Fruit fly (Drosophila melanogaster) whole organism, embryonic: ENCODE results near the gene pcm.

Experiments used
- BEAF-32 ChIP-seq: fragments of 200-800 bp; sonication (Bioruptor generic); optimal IDR thresholded peaks from 3 replicates; lab custom pipeline; 2017; ENCODE audit warnings: missing biosample characterization, missing genetic modification characterization, mild to moderate bottlenecking, moderate library complexity, missing genetic modification reagents
- CG10321 ChIP-seq: fragments of 200-800 bp; sonication (Bioruptor generic); IDR thresholded peaks from 2 replicates; pipeline ENCODE4 v1.3.6; 2022; ENCODE audit warnings: missing biosample characterization, missing genetic modification characterization
- CG11504 ChIP-seq: fragments of 200-800 bp; sonication (Bioruptor generic); optimal IDR thresholded peaks from 3 replicates; lab custom pipeline; 2019; ENCODE audit warnings: missing biosample characterization, mild to moderate bottlenecking, missing genetic modification characterization, moderate library complexity
- CG12155 ChIP-seq: fragments of 200-800 bp; sonication (Bioruptor generic); optimal IDR thresholded peaks from 3 replicates; lab custom pipeline; 2016; ENCODE audit warnings: missing biosample characterization, missing genetic modification characterization
- CG12744 ChIP-seq: fragments of 200-800 bp; sonication (Bioruptor generic); optimal IDR thresholded peaks from 2 replicates; lab custom pipeline; 2016; ENCODE audit warnings: missing biosample characterization, missing genetic modification characterization
- CG14014 ChIP-seq: fragments of 200-800 bp; sonication (Bioruptor generic); IDR thresholded peaks from 2 replicates; pipeline ENCODE4 v1.3.6; 2022; ENCODE audit warnings: missing biosample characterization, missing genetic modification characterization
- CG14441 ChIP-seq: fragments of 200-800 bp; sonication (Bioruptor generic); IDR thresholded peaks from 2 replicates; pipeline ENCODE4 v1.3.6; 2022; ENCODE audit warnings: missing biosample characterization, missing genetic modification characterization
- CG15479 ChIP-seq: fragments of 200-800 bp; sonication (Bioruptor generic); optimal IDR thresholded peaks from 3 replicates; lab custom pipeline; 2019; ENCODE audit warnings: missing biosample characterization, mild to moderate bottlenecking, missing genetic modification characterization, moderate library complexity
- CG1792 ChIP-seq: fragments of 200-800 bp; sonication (Bioruptor generic); optimal IDR thresholded peaks from 2 replicates; lab custom pipeline; 2016; ENCODE audit warnings: missing biosample characterization, missing genetic modification characterization
- CG18764 ChIP-seq: fragments of 200-800 bp; sonication (Bioruptor generic); optimal IDR thresholded peaks from 3 replicates; lab custom pipeline; 2016; ENCODE audit warnings: missing biosample characterization, missing genetic modification characterization
- CG2202 ChIP-seq: fragments of 200-800 bp; sonication (Bioruptor generic); optimal IDR thresholded peaks from 2 replicates; lab custom pipeline; 2018; ENCODE audit warnings: missing biosample characterization, mild to moderate bottlenecking, missing genetic modification characterization
- CG31441 ChIP-seq: fragments of 200-800 bp; sonication (Bioruptor generic); IDR thresholded peaks from 2 replicates; pipeline ENCODE4 v1.3.6; 2022; ENCODE audit warnings: missing biosample characterization, missing genetic modification characterization
- CG3726 ChIP-seq: fragments of 200-800 bp; sonication (Bioruptor generic); IDR thresholded peaks from 3 replicates; pipeline ENCODE4, ENCODE4 v1.3.6; 2022; ENCODE audit warnings: missing biosample characterization, missing genetic modification characterization
- CG42726 ChIP-seq: fragments of 200-800 bp; sonication (Bioruptor generic); IDR thresholded peaks from 2 replicates; pipeline ENCODE4 v1.3.6; 2022; ENCODE audit warnings: missing biosample characterization, missing genetic modification characterization; ENCODE audit not compliant: partially characterized antibody
- CG4282 ChIP-seq: fragments of 200-800 bp; sonication (Bioruptor generic); optimal IDR thresholded peaks from 2 replicates; lab custom pipeline; 2016; ENCODE audit warnings: missing biosample characterization, missing genetic modification characterization
- CG6813 ChIP-seq: fragments of 200-800 bp; sonication (Bioruptor generic); optimal IDR thresholded peaks from 2 replicates; lab custom pipeline; 2017; ENCODE audit warnings: missing biosample characterization, missing genetic modification characterization, mild to moderate bottlenecking, moderate library complexity, missing genetic modification reagents
- CG6854 ChIP-seq: fragments of 200-800 bp; sonication (Bioruptor generic); optimal IDR thresholded peaks from 3 replicates; lab custom pipeline; 2017; ENCODE audit warnings: missing biosample characterization, mild to moderate bottlenecking, missing genetic modification characterization
- CG7928 ChIP-seq: fragments of 200-800 bp; sonication (Bioruptor generic); optimal IDR thresholded peaks from 2 replicates; lab custom pipeline; 2017; ENCODE audit warnings: missing biosample characterization, mild to moderate bottlenecking, missing genetic modification characterization
- CG8290 ChIP-seq, 3 experiments: fragments of 200-800 bp; sonication (Bioruptor generic); optimal IDR thresholded peaks; 2 replicates each; lab custom pipeline; 2016 to 2019; ENCODE audit warnings: missing biosample characterization in 3 of 3, missing genetic modification characterization in 3 of 3, mild to moderate bottlenecking in 2 of 3, moderate library complexity in 1 of 3
- CoRest ChIP-seq: fragments of 200-800 bp; sonication (Bioruptor generic); optimal IDR thresholded peaks from 3 replicates; lab custom pipeline; 2018; ENCODE audit warnings: missing biosample characterization, mild to moderate bottlenecking, missing genetic modification characterization, moderate library complexity
- Eip74EF ChIP-seq, 2 experiments: fragments of 200-800 bp in 1 of 2; fragments of >200 bp in 1 of 2; sonication (Bioruptor generic) in 1 of 2; optimal IDR thresholded peaks; 2 replicates each; lab custom pipeline; 2017 to 2019; ENCODE audit warnings: missing biosample characterization in 2 of 2, missing genetic modification characterization in 2 of 2, mild to moderate bottlenecking in 1 of 2, moderate library complexity in 1 of 2
- Hmr ChIP-seq: fragments of 200-800 bp; sonication (Bioruptor generic); optimal IDR thresholded peaks from 3 replicates; lab custom pipeline; 2017; ENCODE audit warnings: mild to moderate bottlenecking, missing biosample characterization, missing genetic modification reagents, missing genetic modification characterization
- Hr3 ChIP-seq: fragments of 200-800 bp; sonication (Bioruptor generic); optimal IDR thresholded peaks from 3 replicates; lab custom pipeline; 2016; ENCODE audit warnings: missing biosample characterization, missing genetic modification characterization
- Jarid2 ChIP-seq: fragments of 200-800 bp; sonication (Bioruptor generic); optimal IDR thresholded peaks from 3 replicates; lab custom pipeline; 2017; ENCODE audit warnings: mild to moderate bottlenecking, missing biosample characterization, missing genetic modification reagents, missing genetic modification characterization
- Myb ChIP-seq: fragments of 200-800 bp; sonication (Bioruptor generic); optimal IDR thresholded peaks from 2 replicates; lab custom pipeline; 2016; ENCODE audit warnings: missing biosample characterization, missing genetic modification characterization
- Nf-YC ChIP-seq: fragments of 200-800 bp; optimal IDR thresholded peaks from 3 replicates; lab custom pipeline; 2019; ENCODE audit warnings: missing biosample characterization, mild to moderate bottlenecking, missing genetic modification characterization, moderate library complexity
- Spps ChIP-seq: fragments of 200-800 bp; sonication (Bioruptor generic); optimal IDR thresholded peaks from 2 replicates; lab custom pipeline; 2018; ENCODE audit warnings: missing biosample characterization, mild to moderate bottlenecking, missing genetic modification characterization
- Vsx1 ChIP-seq: fragments of 200-800 bp; sonication (Bioruptor generic); optimal IDR thresholded peaks from 2 replicates; lab custom pipeline; 2017; ENCODE audit warnings: missing biosample characterization, mild to moderate bottlenecking, missing genetic modification characterization, missing genetic modification reagents
- amos ChIP-seq: fragments of 200-800 bp; sonication (Bioruptor generic); IDR thresholded peaks from 2 replicates; pipeline ENCODE4 v1.3.6; 2022; ENCODE audit warnings: missing biosample characterization, missing genetic modification characterization; ENCODE audit not compliant: partially characterized antibody
- ato ChIP-seq: fragments of 200-800 bp; sonication (Bioruptor generic); IDR thresholded peaks from 2 replicates; pipeline ENCODE4 v1.3.6; 2022; ENCODE audit warnings: missing biosample characterization, missing genetic modification characterization; ENCODE audit not compliant: partially characterized antibody
- az2 ChIP-seq: fragments of 200-800 bp; sonication (Bioruptor generic); optimal IDR thresholded peaks from 3 replicates; lab custom pipeline; 2016; ENCODE audit warnings: missing biosample characterization, missing genetic modification characterization
- bcd ChIP-seq: fragments of 200-800 bp; sonication (Bioruptor generic); optimal IDR thresholded peaks from 2 replicates; lab custom pipeline; 2017; ENCODE audit warnings: missing biosample characterization, mild to moderate bottlenecking, missing genetic modification characterization
- br ChIP-seq: fragments of >200 bp; optimal IDR thresholded peaks from 2 replicates; lab custom pipeline; 2017
- cg ChIP-seq: fragments of 200-800 bp; sonication (Bioruptor generic); optimal IDR thresholded peaks from 3 replicates; lab custom pipeline; 2019; ENCODE audit warnings: missing biosample characterization, mild to moderate bottlenecking, missing genetic modification characterization, moderate library complexity
- dpn ChIP-seq, 2 experiments: fragments of 200-800 bp; sonication (Bioruptor generic); optimal IDR thresholded peaks; 3 replicates each; lab custom pipeline; 2016; ENCODE audit warnings: missing biosample characterization in 2 of 2, missing genetic modification characterization in 2 of 2
- ewg ChIP-seq: fragments of 200-800 bp; sonication (Bioruptor generic); optimal IDR thresholded peaks from 3 replicates; lab custom pipeline; 2017; ENCODE audit warnings: mild to moderate bottlenecking, missing biosample characterization, missing genetic modification reagents, missing genetic modification characterization
- fd3F ChIP-seq: fragments of 200-800 bp; sonication (Bioruptor generic); optimal IDR thresholded peaks from 2 replicates; lab custom pipeline; 2018; ENCODE audit warnings: missing biosample characterization, mild to moderate bottlenecking, missing genetic modification characterization, moderate library complexity
- gsb-n ChIP-seq: fragments of 200-800 bp; sonication (Bioruptor generic); optimal IDR thresholded peaks from 3 replicates; lab custom pipeline; 2018; ENCODE audit warnings: missing biosample characterization, mild to moderate bottlenecking, missing genetic modification characterization
- hbn ChIP-seq: fragments of 200-800 bp; sonication (Bioruptor generic); IDR thresholded peaks from 2 replicates; pipeline ENCODE4 v1.3.6; 2022; ENCODE audit warnings: missing biosample characterization, missing genetic modification characterization; ENCODE audit not compliant: partially characterized antibody
- kni ChIP-seq: fragments of 200-800 bp; sonication (Bioruptor generic); optimal IDR thresholded peaks from 3 replicates; lab custom pipeline; 2017; ENCODE audit warnings: mild to moderate bottlenecking, missing biosample characterization, missing genetic modification reagents, missing genetic modification characterization
- nerfin-1 ChIP-seq: fragments of 200-800 bp; sonication (Bioruptor generic); optimal IDR thresholded peaks from 3 replicates; lab custom pipeline; 2019; ENCODE audit warnings: missing biosample characterization, mild to moderate bottlenecking, missing genetic modification characterization, moderate library complexity
- pan ChIP-seq, 4 experiments: fragments of >200 bp in 3 of 4; fragments of 200-800 bp in 1 of 4; sonication (Bioruptor generic) in 1 of 4; optimal IDR thresholded peaks in 3 of 4; IDR thresholded peaks in 1 of 4; 2 replicates each; pipeline versions ENCODE4 v1.3.6 to Lab custom; 2017 to 2022; ENCODE audit warnings: missing biosample characterization in 2 of 4, missing genetic modification characterization in 2 of 4, mixed read lengths in 1 of 4
- repo ChIP-seq: fragments of 200-800 bp; sonication (Bioruptor generic); optimal IDR thresholded peaks from 2 replicates; lab custom pipeline; 2016; ENCODE audit warnings: missing biosample characterization, missing genetic modification characterization
- salm ChIP-seq: fragments of 200-800 bp; sonication (Bioruptor generic); optimal IDR thresholded peaks from 2 replicates; lab custom pipeline; 2018; ENCODE audit warnings: missing biosample characterization, mild to moderate bottlenecking, missing genetic modification characterization
- sd ChIP-seq: fragments of 200-800 bp; sonication (Bioruptor generic); optimal IDR thresholded peaks from 3 replicates; lab custom pipeline; 2018; ENCODE audit warnings: missing biosample characterization, mild to moderate bottlenecking, missing genetic modification characterization, moderate library complexity
- ssp ChIP-seq: fragments of 200-800 bp; sonication (Bioruptor generic); IDR thresholded peaks from 2 replicates; pipeline ENCODE4 v1.3.6; 2022; ENCODE audit warnings: missing biosample characterization, missing genetic modification characterization
- stc ChIP-seq: fragments of 200-800 bp; sonication (Bioruptor generic); IDR thresholded peaks from 2 replicates; pipeline ENCODE4 v1.3.6; 2022; ENCODE audit warnings: missing biosample characterization, missing genetic modification characterization
- tgo ChIP-seq: fragments of 200-800 bp; sonication (Bioruptor generic); IDR thresholded peaks from 3 replicates; pipeline ENCODE4 v1.3.6; 2022; ENCODE audit warnings: missing biosample characterization, missing genetic modification characterization

The pcm gene

DNA sequence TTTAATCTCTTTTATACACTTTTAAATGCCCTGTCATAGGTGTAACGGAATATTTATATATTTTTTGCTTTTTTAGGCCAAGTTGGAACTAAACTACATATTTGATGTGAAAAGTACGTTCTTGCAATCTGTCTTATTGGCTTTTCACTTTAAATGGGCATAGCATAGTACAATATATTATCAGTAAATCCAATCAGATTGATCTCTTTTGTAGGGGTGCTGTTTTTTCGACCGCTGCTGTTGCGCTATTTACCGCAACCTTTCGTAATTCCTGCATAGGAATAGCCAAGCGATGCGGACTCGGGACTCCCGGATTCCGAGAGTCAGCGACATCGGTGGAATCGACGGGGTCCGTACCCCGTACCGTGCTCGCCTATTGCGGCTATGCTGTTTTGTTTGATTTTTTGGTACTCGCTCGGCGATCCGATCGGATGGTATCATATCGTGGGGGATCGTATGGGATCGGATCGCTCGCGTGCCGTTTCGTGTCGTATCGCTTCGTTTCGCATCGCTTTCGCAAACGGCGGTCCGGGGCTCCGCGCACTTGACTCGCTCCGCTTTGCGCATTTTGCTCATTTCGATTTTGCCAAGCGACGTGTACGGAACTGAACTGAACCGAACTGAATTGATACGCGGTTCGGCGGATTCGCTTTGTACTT lies 6.1 kb upstream of the pcm start (continued):
- TF ChIP-seq fd3F (GFP tag; lab: Kevin White, UChicago), result no peak
- TF ChIP-seq CG8290 (GFP tag; optimal IDR thresholded peaks at IDR 0.05; lab: Kevin White, UChicago), result no peak
- peak in 1 of 2 experiments; percentile 87 for TF ChIP-seq CG8290 (tag; optimal IDR thresholded peaks at IDR 0.05; lab: Kevin White, UChicago)
- no peak for TF ChIP-seq CG6854 (GFP tag; lab: Kevin White, UChicago)
- TF ChIP-seq CG2202 (tag; lab: Kevin White, UChicago), result no peak
- TF ChIP-seq ssp (GFP tag; lab: Robert Waterston, UW), result no peak
- peak; percentile 63 for TF ChIP-seq Hmr
- no peak for TF ChIP-seq kni (GFP tag; lab: Kevin White, UChicago)
- no peak for TF ChIP-seq ato
- no peak for TF ChIP-seq CG3726 (GFP tag; lab: Robert Waterston, UW)
- no peak for TF ChIP-seq salm (tag; lab: Kevin White, UChicago)
- TF ChIP-seq br (lab: Kevin White, UChicago), result no peak
- TF ChIP-seq CG12155 (GFP tag; lab: Kevin White, UChicago), result peak; percentile 61
- TF ChIP-seq CoRest, result no peak
- no peak for TF ChIP-seq Nf-YC (tag; lab: Kevin White, UChicago)
- no peak for TF ChIP-seq CG10321 (GFP tag; lab: Robert Waterston, UW)
- peak in 1 of 2 experiments; percentile 7 for TF ChIP-seq dpn (GFP tag; optimal IDR thresholded peaks at IDR 0.05; lab: Kevin White, UChicago)
- no peak for TF ChIP-seq ewg (GFP tag; lab: Kevin White, UChicago)
- no peak for TF ChIP-seq CG7928
- no peak for TF ChIP-seq Eip74EF (GFP tag; optimal IDR thresholded peaks at IDR 0.05; lab: Kevin White, UChicago)
- no peak for TF ChIP-seq Vsx1
- TF ChIP-seq stc (GFP tag; lab: Robert Waterston, UW), result no peak
- no peak for TF ChIP-seq repo (GFP tag; lab: Kevin White, UChicago)
- TF ChIP-seq bcd (GFP tag; lab: Kevin White, UChicago), result no peak
- peak; percentile 54 for TF ChIP-seq sd (tag; lab: Kevin White, UChicago)
- TF ChIP-seq gsb-n, result no peak
- TF ChIP-seq CG14014 (GFP tag; lab: Robert Waterston, UW), result peak; percentile 36; the same call in 1 of the 2 replicates
- no peak for TF ChIP-seq CG18764
- no peak for TF ChIP-seq tgo (GFP tag; lab: Robert Waterston, UW)
- TF ChIP-seq Jarid2 (GFP tag; lab: Kevin White, UChicago), result peak; percentile 11
- TF ChIP-seq Hr3, result no peak
- TF ChIP-seq CG31441, result no peak
- TF ChIP-seq az2, result no peak
- no peak for TF ChIP-seq pan (optimal IDR thresholded peaks at IDR 0.05; lab: Kevin White, UChicago)
- TF ChIP-seq pan (GFP tag; optimal IDR thresholded peaks at IDR 0.05 in 1 of 2, IDR thresholded peaks at IDR 0.05 in 1 of 2), result peak in 1 of 2 experiments; percentile 18
- no peak for TF ChIP-seq CG4282 (GFP tag; lab: Kevin White, UChicago)
- no peak for TF ChIP-seq hbn (GFP tag; lab: Robert Waterston, UW)
- no peak for TF ChIP-seq nerfin-1 (tag; lab: Kevin White, UChicago)
- no peak for TF ChIP-seq cg (GFP tag; lab: Kevin White, UChicago)
- peak; percentile 29; the same call in 1 of the 2 replicates for TF ChIP-seq CG42726 (GFP tag; lab: Robert Waterston, UW)
- no peak for TF ChIP-seq Myb (GFP tag; lab: Kevin White, UChicago)
- TF ChIP-seq CG1792 (GFP tag; lab: Kevin White, UChicago), result no peak
- TF ChIP-seq CG15479 (GFP tag; lab: Kevin White, UChicago), result no peak
- TF ChIP-seq CG6813 (GFP tag; lab: Kevin White, UChicago), result no peak
- no peak for TF ChIP-seq Spps (tag; lab: Kevin White, UChicago)
- 0 out of 2 replicates have a peak, but pooled peaks have one; percentile 5 for TF ChIP-seq CG14441
- peak; percentile 48; the same call in 1 of the 2 replicates for TF ChIP-seq amos (GFP tag; lab: Robert Waterston, UW)
- TF ChIP-seq BEAF-32 (GFP tag; lab: Kevin White, UChicago), result peak; percentile 1
- TF ChIP-seq CG11504 (tag; lab: Kevin White, UChicago), result no peak
- TF ChIP-seq CG12744 (GFP tag; lab: Kevin White, UChicago), result no peak
